Fruit fly (Drosophila melanogaster) whole organism, embryonic: Measurements from ENCODE around the gene CG7974.

Experiments
- CG10366 ChIP-seq: fragments of 200-800 bp; sonication (Bioruptor generic); IDR thresholded peaks from 2 replicates; pipeline ENCODE4 v1.3.6; 2022; ENCODE audit warnings: missing biosample characterization, missing genetic modification characterization
- CG12071 ChIP-seq: fragments of 200-800 bp; sonication (Bioruptor generic); optimal IDR thresholded peaks from 3 replicates; lab custom pipeline; 2018; ENCODE audit warnings: missing biosample characterization, mild to moderate bottlenecking, missing genetic modification characterization
- CG12391 ChIP-seq: fragments of 200-800 bp; sonication (Bioruptor generic); optimal IDR thresholded peaks from 3 replicates; lab custom pipeline; 2018; ENCODE audit warnings: missing biosample characterization, mild to moderate bottlenecking, missing genetic modification characterization, moderate library complexity
- CG13296 ChIP-seq: fragments of 200-800 bp; sonication (Bioruptor generic); optimal IDR thresholded peaks from 3 replicates; lab custom pipeline; 2018; ENCODE audit warnings: missing biosample characterization, mild to moderate bottlenecking, missing genetic modification characterization
- CG14441 ChIP-seq: fragments of 200-800 bp; sonication (Bioruptor generic); IDR thresholded peaks from 2 replicates; pipeline ENCODE4 v1.3.6; 2022; ENCODE audit warnings: missing biosample characterization, missing genetic modification characterization
- CG1647 ChIP-seq: fragments of 200-800 bp; sonication (Bioruptor generic); optimal IDR thresholded peaks from 3 replicates; lab custom pipeline; 2016; ENCODE audit warnings: missing biosample characterization, missing genetic modification characterization
- CG17829 ChIP-seq: fragments of 200-800 bp; optimal IDR thresholded peaks from 2 replicates; lab custom pipeline; 2019; ENCODE audit warnings: missing biosample characterization, mild to moderate bottlenecking, missing genetic modification characterization, moderate library complexity
- CG31224 ChIP-seq: fragments of 200-800 bp; sonication (Bioruptor generic); IDR thresholded peaks from 2 replicates; pipeline ENCODE4 v1.3.6; 2022; ENCODE audit warnings: missing biosample characterization, missing genetic modification characterization
- CG31388 ChIP-seq: fragments of 200-800 bp; sonication (Bioruptor generic); optimal IDR thresholded peaks from 2 replicates; lab custom pipeline; 2016; ENCODE audit warnings: missing biosample characterization, missing genetic modification characterization
- CG4730 ChIP-seq: fragments of 200-800 bp; sonication (Bioruptor generic); IDR thresholded peaks from 2 replicates; pipeline ENCODE4 v1.3.6; 2022; ENCODE audit warnings: missing biosample characterization, missing genetic modification characterization
- CG6654 ChIP-seq: fragments of 200-800 bp; sonication (Bioruptor generic); optimal IDR thresholded peaks from 2 replicates; lab custom pipeline; 2017; ENCODE audit warnings: missing biosample characterization, mild to moderate bottlenecking, missing genetic modification characterization
- CG7745 ChIP-seq: fragments of 200-800 bp; sonication (Bioruptor generic); optimal IDR thresholded peaks from 2 replicates; lab custom pipeline; 2018; ENCODE audit warnings: missing biosample characterization, mild to moderate bottlenecking, missing genetic modification characterization, moderate library complexity
- CG8765 ChIP-seq: fragments of 200-800 bp; sonication (Bioruptor generic); IDR thresholded peaks from 2 replicates; pipeline ENCODE4 v1.3.6; 2022; ENCODE audit warnings: missing biosample characterization, missing genetic modification characterization
- CoRest ChIP-seq: fragments of 200-800 bp; sonication (Bioruptor generic); optimal IDR thresholded peaks from 3 replicates; lab custom pipeline; 2018; ENCODE audit warnings: missing biosample characterization, mild to moderate bottlenecking, missing genetic modification characterization, moderate library complexity
- D ChIP-seq, 2 experiments: fragments of 200-800 bp in 1 of 2; fragments of >200 bp in 1 of 2; sonication (Bioruptor generic) in 1 of 2; optimal IDR thresholded peaks; 2 replicates in 1 of 2; 3 replicates in 1 of 2; lab custom pipeline; 2017; ENCODE audit warnings: mild to moderate bottlenecking in 1 of 2, missing biosample characterization in 1 of 2, missing genetic modification characterization in 1 of 2, missing genetic modification reagents in 1 of 2
- D19A ChIP-seq: fragments of 200-800 bp; optimal IDR thresholded peaks from 3 replicates; lab custom pipeline; 2019; ENCODE audit warnings: missing biosample characterization, mild to moderate bottlenecking, missing genetic modification characterization, moderate library complexity
- Dref ChIP-seq: fragments of 200-800 bp; sonication (Bioruptor generic); IDR thresholded peaks from 2 replicates; pipeline ENCODE4 v1.3.6; 2022; ENCODE audit warnings: missing biosample characterization, missing genetic modification characterization
- H2.0 ChIP-seq: fragments of 200-800 bp; sonication (Bioruptor generic); IDR thresholded peaks from 2 replicates; pipeline ENCODE4 v1.3.6; 2022; ENCODE audit warnings: missing biosample characterization, missing genetic modification characterization
- HLH4C ChIP-seq: fragments of 200-800 bp; sonication (Bioruptor generic); IDR thresholded peaks from 3 replicates; pipeline ENCODE4 v1.3.6; 2022; ENCODE audit warnings: missing biosample characterization, missing genetic modification characterization; ENCODE audit not compliant: partially characterized antibody
- Myb ChIP-seq: fragments of 200-800 bp; sonication (Bioruptor generic); optimal IDR thresholded peaks from 2 replicates; lab custom pipeline; 2016; ENCODE audit warnings: missing biosample characterization, missing genetic modification characterization
- Nf-YA ChIP-seq: fragments of 200-800 bp; sonication (Bioruptor generic); IDR thresholded peaks from 2 replicates; pipeline ENCODE4 v1.3.6; 2022; ENCODE audit warnings: missing biosample characterization, missing genetic modification characterization
- Poxn ChIP-seq: fragments of 200-800 bp; sonication (Bioruptor generic); IDR thresholded peaks from 2 replicates; pipeline ENCODE4 v1.3.6; 2022; ENCODE audit warnings: missing biosample characterization, missing genetic modification characterization
- Taf1 ChIP-seq: fragments of 200-800 bp; sonication (Bioruptor generic); IDR thresholded peaks from 2 replicates; pipeline ENCODE4 v1.3.6; 2022; ENCODE audit warnings: missing biosample characterization, missing genetic modification characterization
- ato ChIP-seq: fragments of 200-800 bp; sonication (Bioruptor generic); IDR thresholded peaks from 2 replicates; pipeline ENCODE4 v1.3.6; 2022; ENCODE audit warnings: missing biosample characterization, missing genetic modification characterization; ENCODE audit not compliant: partially characterized antibody
- exex ChIP-seq: fragments of 200-800 bp; sonication (Bioruptor generic); optimal IDR thresholded peaks from 4 replicates; lab custom pipeline; 2018; ENCODE audit warnings: missing biosample characterization, mild to moderate bottlenecking, missing genetic modification characterization, moderate library complexity
- fd3F ChIP-seq: fragments of 200-800 bp; sonication (Bioruptor generic); optimal IDR thresholded peaks from 2 replicates; lab custom pipeline; 2018; ENCODE audit warnings: missing biosample characterization, mild to moderate bottlenecking, missing genetic modification characterization, moderate library complexity
- hth ChIP-seq: fragments of >200 bp; optimal IDR thresholded peaks from 2 replicates; lab custom pipeline; 2017; ENCODE audit warnings: inconsistent platforms
- ind ChIP-seq: fragments of 200-800 bp; sonication (Bioruptor generic); optimal IDR thresholded peaks from 3 replicates; lab custom pipeline; 2016; ENCODE audit warnings: missing biosample characterization, missing genetic modification characterization
- mirr ChIP-seq: fragments of 200-800 bp; sonication (Bioruptor generic); optimal IDR thresholded peaks from 3 replicates; lab custom pipeline; 2018; ENCODE audit warnings: missing biosample characterization, mild to moderate bottlenecking, missing genetic modification characterization
- nmo ChIP-seq: fragments of 200-800 bp; sonication (Bioruptor generic); optimal IDR thresholded peaks from 2 replicates; lab custom pipeline; 2018; ENCODE audit warnings: missing biosample characterization, mild to moderate bottlenecking, missing genetic modification characterization, moderate library complexity
- oc ChIP-seq: fragments of 200-800 bp; sonication (Bioruptor generic); optimal IDR thresholded peaks from 2 replicates; lab custom pipeline; 2018; ENCODE audit warnings: missing biosample characterization, mild to moderate bottlenecking, missing genetic modification characterization, moderate library complexity
- pb ChIP-seq: fragments of 200-800 bp; sonication (Bioruptor generic); optimal IDR thresholded peaks from 3 replicates; lab custom pipeline; 2016; ENCODE audit warnings: missing biosample characterization, missing genetic modification characterization
- pum ChIP-seq: fragments of 200-800 bp; sonication (Bioruptor generic); optimal IDR thresholded peaks from 2 replicates; lab custom pipeline; 2016; ENCODE audit warnings: missing biosample characterization, missing genetic modification characterization
- sna ChIP-seq: fragments of 200-800 bp; sonication (Bioruptor generic); IDR thresholded peaks from 2 replicates; pipeline ENCODE4 v1.3.6; 2022; ENCODE audit warnings: missing biosample characterization, missing genetic modification characterization; ENCODE audit not compliant: partially characterized antibody
- sr ChIP-seq: fragments of 200-800 bp; sonication (Bioruptor generic); IDR thresholded peaks from 3 replicates; pipeline ENCODE4 v1.3.6; 2022; ENCODE audit warnings: missing biosample characterization, missing genetic modification characterization
- sug ChIP-seq: fragments of 200-800 bp; optimal IDR thresholded peaks from 2 replicates; lab custom pipeline; 2019; ENCODE audit warnings: missing biosample characterization, mild to moderate bottlenecking, missing genetic modification characterization, moderate library complexity
- tgo ChIP-seq: fragments of 200-800 bp; sonication (Bioruptor generic); IDR thresholded peaks from 3 replicates; pipeline ENCODE4 v1.3.6; 2022; ENCODE audit warnings: missing biosample characterization, missing genetic modification characterization
- trem ChIP-seq: fragments of 200-800 bp; optimal IDR thresholded peaks from 3 replicates; lab custom pipeline; 2019; ENCODE audit warnings: missing biosample characterization, mild to moderate bottlenecking, missing genetic modification characterization, moderate library complexity
- ttk ChIP-seq: fragments of 200-800 bp; sonication (Bioruptor generic); IDR thresholded peaks from 2 replicates; pipeline ENCODE4 v2.1.2; 2022; ENCODE audit warnings: missing biosample characterization, missing genetic modification characterization
- unpg ChIP-seq: fragments of 200-800 bp; sonication (Bioruptor generic); optimal IDR thresholded peaks from 3 replicates; lab custom pipeline; 2018; ENCODE audit warnings: missing biosample characterization, mild to moderate bottlenecking, missing genetic modification characterization, moderate library complexity
- zen2 ChIP-seq: fragments of 200-800 bp; sonication (Bioruptor generic); IDR thresholded peaks from 3 replicates; pipeline ENCODE4 v1.3.6; 2022; ENCODE audit warnings: missing biosample characterization, missing genetic modification characterization; ENCODE audit not compliant: partially characterized antibody

CG7974 gene

dm6 chr3L:1652700-1653200 lies 12.2 kb upstream of the CG7974 start, which contains the start of the genes CG7970 and Vta1 (continued):
- TF ChIP-seq pb (GFP tag; lab: Kevin White, UChicago) (no peak), trem (tag; lab: Kevin White, UChicago) (peak; percentile 32), CG7745 (tag; lab: Kevin White, UChicago) (no peak), CG31388 (GFP tag; lab: Kevin White, UChicago) (no peak), Dref (GFP tag; lab: Robert Waterston, UW) (no peak), HLH4C (GFP tag; lab: Robert Waterston, UW) (no peak), nmo (GFP tag; lab: Kevin White, UChicago) (peak; percentile 16), fd3F (GFP tag; lab: Kevin White, UChicago) (no peak), H2.0 (GFP tag; lab: Robert Waterston, UW) (no peak), Myb (GFP tag; lab: Kevin White, UChicago) (peak; percentile 13), oc (no peak), sna (GFP tag; lab: Robert Waterston, UW) (0 out of 2 replicates have a peak, but pooled peaks have one; percentile 23), unpg (GFP tag; lab: Kevin White, UChicago) (no peak), CG4730 (GFP tag; lab: Robert Waterston, UW) (no peak), CG12391 (no peak), tgo (GFP tag; lab: Robert Waterston, UW) (no peak), CG8765 (GFP tag; lab: Robert Waterston, UW) (no peak), CoRest (tag; lab: Kevin White, UChicago) (no peak), ind (GFP tag; lab: Kevin White, UChicago) (no peak), CG1647 (no peak), hth (lab: Kevin White, UChicago) (no peak), sug (tag; lab: Kevin White, UChicago) (no peak), CG17829 (tag; lab: Kevin White, UChicago) (no peak), Poxn (GFP tag; lab: Robert Waterston, UW) (no peak), Taf1 (GFP tag; lab: Robert Waterston, UW) (no peak), sr (GFP tag; lab: Robert Waterston, UW) (no peak), ttk (GFP tag; lab: Robert Waterston, UW) (no peak), CG31224 (no peak), pum (GFP tag; lab: Kevin White, UChicago) (no peak), D19A (no peak), D (optimal IDR thresholded peaks at IDR 0.05; lab: Kevin White, UChicago) (peak; percentile 5), D (GFP tag; optimal IDR thresholded peaks at IDR 0.05; lab: Kevin White, UChicago) (no peak), CG13296 (GFP tag; lab: Kevin White, UChicago) (no peak), CG14441 (no peak)

dm6 chr3L:1653752-1654151 lies 11.2 kb upstream of the CG7974 start:
- TF ChIP-seq CG6654 (GFP tag; lab: Kevin White, UChicago) (no peak), zen2 (GFP tag; lab: Robert Waterston, UW) (no peak), Nf-YA (GFP tag; lab: Robert Waterston, UW) (no peak), mirr (GFP tag; lab: Kevin White, UChicago) (peak; percentile 71), exex (tag; lab: Kevin White, UChicago) (peak; percentile 82), CG12071 (GFP tag; lab: Kevin White, UChicago) (no peak), CG10366 (GFP tag; lab: Robert Waterston, UW) (no peak), ato (GFP tag; lab: Robert Waterston, UW) (0 out of 2 replicates have a peak, but pooled peaks have one; percentile 18)
